Worm (Caenorhabditis elegans) whole organism, young adult: ENCODE data around the gene srh-35.

ENCODE experiments used
- C17E4.6 ChIP-seq: fragments of 200-800 bp; sonication (Bioruptor generic); IDR thresholded peaks from 2 replicates; pipeline ENCODE4 v1.3.6; 2022; ENCODE audit warnings: missing genetic modification reagents, missing genetic modification characterization, missing compliant biosample characterization
- F22D6.2 ChIP-seq: sonication (generic microtip); optimal IDR thresholded peaks from 2 replicates; lab custom pipeline; 2016; ENCODE audit warnings: mild to moderate bottlenecking, missing genetic modification characterization, missing compliant biosample characterization
- F23B12.7 ChIP-seq: sonication (generic microtip); optimal IDR thresholded peaks from 2 replicates; lab custom pipeline; 2017; ENCODE audit warnings: missing genetic modification characterization, mild to moderate bottlenecking, missing compliant biosample characterization, antibody characterized with exemption, moderate library complexity; ENCODE audit not compliant: insufficient read depth
- F39B2.1 ChIP-seq: fragments of 200-800 bp; sonication (Bioruptor generic); IDR thresholded peaks from 2 replicates; pipeline ENCODE4 v1.3.6; 2022; ENCODE audit warnings: missing genetic modification reagents, missing genetic modification characterization, missing compliant biosample characterization
- F52B5.7 ChIP-seq: sonication (generic microtip); optimal IDR thresholded peaks from 2 replicates; lab custom pipeline; 2016; ENCODE audit warnings: mild to moderate bottlenecking, missing genetic modification characterization, missing compliant biosample characterization
- F55B11.4 ChIP-seq: sonication (generic microtip); optimal IDR thresholded peaks from 2 replicates; lab custom pipeline; 2016; ENCODE audit warnings: missing compliant biosample characterization, missing genetic modification characterization, borderline replicate concordance; ENCODE audit not compliant: insufficient read depth
- K12H6.12 ChIP-seq: fragments of 200-800 bp; sonication (Bioruptor generic); optimal IDR thresholded peaks from 2 replicates; lab custom pipeline; 2018; ENCODE audit warnings: mild to moderate bottlenecking, missing genetic modification characterization, missing compliant biosample characterization
- T07F8.4 ChIP-seq: sonication (generic microtip); optimal IDR thresholded peaks from 2 replicates; lab custom pipeline; 2016; ENCODE audit warnings: mild to moderate bottlenecking, missing genetic modification characterization, moderate library complexity, missing compliant biosample characterization
- Y53F4B.3 ChIP-seq: fragments of 200-800 bp; sonication (Bioruptor generic); IDR thresholded peaks from 2 replicates; pipeline ENCODE4 v1.3.6; 2022; ENCODE audit warnings: missing genetic modification reagents, missing genetic modification characterization, missing compliant biosample characterization
- ama-1 ChIP-seq, 3 experiments: fragments of 150-350 bp in 1 of 3; sonication (generic microtip) in 2 of 3; optimal IDR thresholded peaks; 2 replicates each; lab custom pipeline; 2014 to 2018; ENCODE audit warnings: missing biosample characterization in 2 of 3, missing genetic modification characterization in 2 of 3, missing genetic modification reagents in 2 of 3
- attf-5 ChIP-seq: fragments of 200-800 bp; sonication (Bioruptor generic); optimal IDR thresholded peaks from 2 replicates; lab custom pipeline; 2018; ENCODE audit warnings: mild to moderate bottlenecking, missing genetic modification characterization, missing compliant biosample characterization
- bed-2 ChIP-seq: fragments of 200-800 bp; sonication (Bioruptor generic); IDR thresholded peaks from 2 replicates; pipeline ENCODE4 v1.3.6; 2022; ENCODE audit warnings: missing genetic modification reagents, missing genetic modification characterization, missing compliant biosample characterization
- cebp-1 ChIP-seq, 2 experiments: fragments of 200-800 bp in 1 of 2; sonication (Bioruptor generic) in 1 of 2; sonication (generic microtip) in 1 of 2; IDR thresholded peaks in 1 of 2; optimal IDR thresholded peaks in 1 of 2; 2 replicates each; pipeline versions ENCODE4 v1.3.6 to Lab custom; 2017 to 2022; ENCODE audit warnings: missing compliant biosample characterization in 2 of 2, missing genetic modification characterization in 2 of 2, mild to moderate bottlenecking in 1 of 2, missing genetic modification reagents in 1 of 2, moderate library complexity in 1 of 2
- ceh-27 ChIP-seq: fragments of 200-800 bp; sonication (Bioruptor generic); optimal IDR thresholded peaks from 2 replicates; lab custom pipeline; 2018; ENCODE audit warnings: mild to moderate bottlenecking, missing genetic modification characterization, moderate library complexity, missing compliant biosample characterization
- efl-1 ChIP-seq: fragments of 150-350 bp; optimal IDR thresholded peaks from 2 replicates; lab custom pipeline; 2014; ENCODE audit warnings: missing biosample characterization, missing genetic modification reagents, missing genetic modification characterization
- hlh-26 ChIP-seq: fragments of 200-800 bp; sonication (Bioruptor generic); conservative IDR thresholded peaks from 2 replicates; pipeline ENCODE4 v1.3.6; 2022; ENCODE audit warnings: missing genetic modification reagents, missing genetic modification characterization, missing compliant biosample characterization
- hmg-1.2 ChIP-seq: fragments of 200-800 bp; sonication (Bioruptor generic); IDR thresholded peaks from 2 replicates; pipeline ENCODE4 v1.3.6; 2022; ENCODE audit warnings: missing genetic modification reagents, missing genetic modification characterization, missing compliant biosample characterization
- hrde-1 ChIP-seq: sonication (generic microtip); optimal IDR thresholded peaks from 2 replicates; lab custom pipeline; 2016; ENCODE audit warnings: missing genetic modification characterization, mild to moderate bottlenecking, missing compliant biosample characterization, moderate library complexity, missing genotype, missing genetic modification reagents, borderline replicate concordance
- madf-10 ChIP-seq: sonication (generic microtip); optimal IDR thresholded peaks from 2 replicates; lab custom pipeline; 2016; ENCODE audit warnings: mild to moderate bottlenecking, missing genetic modification characterization, missing compliant biosample characterization
- nfya-2 ChIP-seq: fragments of 200-800 bp; sonication (Bioruptor generic); IDR thresholded peaks from 2 replicates; pipeline ENCODE4 v1.3.6; 2022; ENCODE audit warnings: missing genetic modification reagents, missing genetic modification characterization, missing compliant biosample characterization
- nfyb-1 ChIP-seq: fragments of 200-800 bp; sonication (Bioruptor generic); IDR thresholded peaks from 2 replicates; pipeline ENCODE4 v1.3.6; 2022; ENCODE audit warnings: missing genetic modification reagents, missing genetic modification characterization, missing compliant biosample characterization
- nhr-179 ChIP-seq: sonication (generic microtip); optimal IDR thresholded peaks from 2 replicates; lab custom pipeline; 2016; ENCODE audit warnings: mild to moderate bottlenecking, missing genetic modification characterization, missing compliant biosample characterization
- nhr-80 ChIP-seq: sonication (generic microtip); optimal IDR thresholded peaks from 2 replicates; lab custom pipeline; 2016; ENCODE audit warnings: missing genetic modification characterization, missing compliant biosample characterization
- pha-4 ChIP-seq: fragments of 150-350 bp; sonication (generic microtip); optimal IDR thresholded peaks from 2 replicates; lab custom pipeline; 2014; ENCODE audit warnings: missing biosample characterization, missing genetic modification reagents, missing genetic modification characterization
- rpc-1 ChIP-seq, 2 experiments: fragments of 150-350 bp in 1 of 2; sonication (generic microtip) in 1 of 2; optimal IDR thresholded peaks; 2 replicates each; lab custom pipeline; 2014 to 2018; ENCODE audit warnings: missing biosample characterization in 1 of 2, missing genetic modification characterization in 1 of 2, missing genetic modification reagents in 1 of 2, missing genotype in 1 of 2
- sea-2 ChIP-seq: fragments of 200-800 bp; sonication (Bioruptor generic); IDR thresholded peaks from 2 replicates; pipeline ENCODE4 v1.3.6; 2022; ENCODE audit warnings: missing genetic modification characterization, missing compliant biosample characterization
- snpc-3.4 ChIP-seq: sonication (generic microtip); optimal IDR thresholded peaks from 2 replicates; lab custom pipeline; 2017; ENCODE audit warnings: missing genetic modification characterization, mild to moderate bottlenecking, missing compliant biosample characterization, antibody characterized with exemption, moderate library complexity, missing genotype, missing genetic modification reagents
- snpc-4 ChIP-seq, 5 experiments: fragments of 150-350 bp in 1 of 5; sonication (generic microtip) in 4 of 5; optimal IDR thresholded peaks; 2 replicates each; lab custom pipeline; 2014 to 2018; ENCODE audit warnings: missing genetic modification characterization in 5 of 5, missing biosample characterization in 3 of 5, antibody characterized with exemption in 2 of 5, mild to moderate bottlenecking in 2 of 5, missing compliant biosample characterization in 2 of 5, missing genotype in 2 of 5, moderate library complexity in 2 of 5, missing genetic modification reagents in 1 of 5
- somi-1 ChIP-seq: fragments of 200-800 bp; sonication (Bioruptor generic); optimal IDR thresholded peaks from 2 replicates; lab custom pipeline; 2018; ENCODE audit warnings: mild to moderate bottlenecking, missing genetic modification characterization, missing compliant biosample characterization
- unc-62 ChIP-seq: fragments of 150-350 bp; optimal IDR thresholded peaks from 2 replicates; lab custom pipeline; 2014; ENCODE audit warnings: missing biosample characterization, missing genetic modification reagents, missing genetic modification characterization
- ztf-6 ChIP-seq: fragments of 200-800 bp; sonication (Bioruptor generic); IDR thresholded peaks from 2 replicates; pipeline ENCODE4 v1.3.6; 2022; ENCODE audit warnings: missing genetic modification reagents, missing genetic modification characterization, missing compliant biosample characterization

Gene srh-35

DNA sequence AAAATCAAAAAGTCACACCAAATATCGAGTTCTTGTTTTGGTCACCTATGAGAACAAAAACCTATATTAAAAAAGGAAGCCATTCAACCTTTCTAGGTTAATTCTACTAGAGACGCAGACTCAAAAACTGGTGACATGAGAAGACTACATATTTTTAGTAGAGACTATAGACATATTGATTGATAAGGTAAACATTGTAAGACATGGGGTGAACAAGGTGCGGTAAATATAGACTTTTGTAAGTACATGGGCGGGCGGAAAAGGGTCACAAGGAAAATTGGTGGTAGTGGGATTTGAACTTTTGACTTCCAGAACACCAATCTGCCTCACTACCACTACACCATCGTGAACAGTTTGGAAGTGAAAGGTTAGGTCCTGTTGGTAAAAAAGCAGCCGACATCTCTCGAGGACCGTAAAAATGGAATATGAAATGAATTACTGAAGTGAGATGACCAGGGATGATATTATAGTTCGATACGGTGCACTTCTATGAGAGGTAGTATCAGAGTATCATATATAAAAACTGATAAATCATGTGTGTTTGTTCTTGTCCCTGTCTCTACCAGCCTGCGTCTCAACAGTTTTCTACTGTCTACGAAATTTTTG is 35.4 kb upstream of the srh-35 start, which contains the start of gene nhr-212 (continued):
- TF ChIP-seq snpc-4 (GFP tag; optimal IDR thresholded peaks at IDR 0.05; lab: Kevin White, UChicago), result no peak
- TF ChIP-seq snpc-4 (tag; optimal IDR thresholded peaks at IDR 0.05; lab: Kevin White, UChicago), result peak in 2 of 4 experiments; percentile 53 to 77
- TF ChIP-seq nhr-80 (tag; lab: Kevin White, UChicago), result peak; percentile 4
- no peak for TF ChIP-seq sea-2 (GFP tag; lab: Robert Waterston, UW)
- TF ChIP-seq pha-4, result no peak
- TF ChIP-seq snpc-3.4 (tag; lab: Kevin White, UChicago), result no peak
- TF ChIP-seq nfya-2 (GFP tag; lab: Robert Waterston, UW), result no peak
- TF ChIP-seq hmg-1.2, result peak; percentile 11; the same call in 1 of the 2 replicates
- TF ChIP-seq F52B5.7 (tag; lab: Kevin White, UChicago), result no peak
- no peak for TF ChIP-seq ceh-27 (GFP tag; lab: Kevin White, UChicago)
- TF ChIP-seq efl-1 (GFP tag; lab: Kevin White, UChicago), result no peak
- TF ChIP-seq Y53F4B.3 (GFP tag; lab: Robert Waterston, UW), result no peak
- no peak for TF ChIP-seq F22D6.2 (tag; lab: Kevin White, UChicago)
- no peak for TF ChIP-seq ztf-6
- TF ChIP-seq unc-62 (GFP tag; lab: Kevin White, UChicago), result no peak
- no peak for TF ChIP-seq madf-10 (tag; lab: Kevin White, UChicago)
- TF ChIP-seq hrde-1 (tag; lab: Kevin White, UChicago), result no peak
- TF ChIP-seq hlh-26 (GFP tag; lab: Robert Waterston, UW), result no peak
- no peak for TF ChIP-seq somi-1 (GFP tag; lab: Kevin White, UChicago)
- no peak for TF ChIP-seq rpc-1 (optimal IDR thresholded peaks at IDR 0.05; lab: Kevin White, UChicago)
- TF ChIP-seq rpc-1 (tag; optimal IDR thresholded peaks at IDR 0.05; lab: Kevin White, UChicago), result peak; percentile 17
- no peak for TF ChIP-seq attf-5 (GFP tag; lab: Kevin White, UChicago)

DNA sequence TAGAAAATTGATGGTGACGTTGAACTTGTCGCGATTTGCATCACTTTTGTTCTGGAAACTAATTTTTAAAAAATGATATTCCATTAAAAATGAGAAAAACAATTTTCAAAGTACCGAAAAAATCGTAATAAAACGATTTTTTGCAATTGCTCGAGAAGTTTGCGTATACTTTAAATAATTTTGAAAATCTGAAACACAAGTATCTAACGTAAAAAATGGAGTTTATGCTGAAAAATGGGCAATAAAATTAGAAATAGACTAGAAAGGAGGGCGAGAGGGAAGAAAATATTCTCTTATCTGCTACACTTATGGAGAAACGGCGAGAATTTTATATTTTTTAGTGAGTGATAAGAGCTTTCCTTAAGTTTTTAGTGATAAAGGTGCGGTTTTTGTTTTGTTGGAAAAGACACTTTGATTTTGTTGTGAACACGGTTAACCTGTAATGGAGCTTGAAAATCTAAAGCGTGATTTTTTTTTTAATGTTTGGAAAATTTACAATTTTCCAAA is 34.3 kb upstream of the srh-35 start, which contains the start of gene nhr-130:
Gene nhr-130 (minus strand): TSS at position 51 of the 507 bp plus-strand sequence.
- TF ChIP-seq C17E4.6, result no peak
- no peak for TF ChIP-seq F55B11.4 (tag; lab: Kevin White, UChicago)
- TF ChIP-seq nhr-179 (tag; lab: Kevin White, UChicago), result no peak
- TF ChIP-seq nhr-80 (tag; lab: Kevin White, UChicago), result peak; percentile 42
- TF ChIP-seq F52B5.7 (tag; lab: Kevin White, UChicago), result no peak
- no peak for TF ChIP-seq T07F8.4 (tag; lab: Kevin White, UChicago)
- TF ChIP-seq ama-1 (optimal IDR thresholded peaks at IDR 0.05; lab: Kevin White, UChicago), result no peak
- TF ChIP-seq ama-1 (GFP tag; optimal IDR thresholded peaks at IDR 0.05; lab: Kevin White, UChicago), result no peak
- TF ChIP-seq F22D6.2 (tag; lab: Kevin White, UChicago), result no peak

DNA sequence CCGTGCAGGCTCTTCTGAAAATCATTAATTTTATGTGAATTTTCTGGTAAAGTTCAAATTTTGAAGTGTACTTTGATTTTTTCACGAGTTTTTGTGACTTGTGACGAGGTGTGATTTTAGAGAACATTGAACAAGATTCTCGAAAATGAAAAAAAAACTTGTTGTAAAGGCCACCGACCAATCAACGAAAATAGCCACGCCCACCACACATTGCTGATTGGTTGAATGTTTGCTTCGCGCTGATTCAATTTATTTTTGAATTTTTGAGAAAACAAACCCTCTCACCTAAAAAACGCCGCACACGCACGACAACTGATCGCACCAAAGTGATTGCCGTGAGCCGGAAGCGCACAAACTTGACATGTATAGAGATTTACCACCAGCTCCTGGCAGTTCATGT is 33.8 kb upstream of the srh-35 start:
- no peak for TF ChIP-seq F39B2.1
- peak; percentile 91 for TF ChIP-seq nfyb-1

DNA sequence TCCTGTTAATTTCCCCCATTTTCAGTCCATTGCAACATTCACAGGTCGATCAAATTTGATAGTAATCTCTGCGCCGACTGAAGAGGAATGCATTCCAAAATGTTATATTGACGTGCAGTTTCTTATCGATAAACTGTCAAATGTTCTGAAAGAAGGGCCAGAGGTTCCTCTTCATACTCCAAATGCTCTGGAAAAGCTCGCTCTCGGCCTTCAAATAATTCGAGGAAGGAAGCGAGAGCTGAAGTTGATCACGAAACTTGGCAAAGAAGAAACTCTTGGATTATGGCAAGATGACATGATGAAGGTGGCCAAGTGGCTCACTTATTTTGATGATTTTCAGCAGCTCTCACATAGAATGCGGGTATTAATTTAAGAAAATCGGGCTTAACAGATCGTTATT is 30.0 kb upstream of the srh-35 start:
- no peak for TF ChIP-seq F23B12.7 (tag; lab: Kevin White, UChicago)
- TF ChIP-seq nhr-80 (tag; lab: Kevin White, UChicago), result peak; percentile 30

DNA sequence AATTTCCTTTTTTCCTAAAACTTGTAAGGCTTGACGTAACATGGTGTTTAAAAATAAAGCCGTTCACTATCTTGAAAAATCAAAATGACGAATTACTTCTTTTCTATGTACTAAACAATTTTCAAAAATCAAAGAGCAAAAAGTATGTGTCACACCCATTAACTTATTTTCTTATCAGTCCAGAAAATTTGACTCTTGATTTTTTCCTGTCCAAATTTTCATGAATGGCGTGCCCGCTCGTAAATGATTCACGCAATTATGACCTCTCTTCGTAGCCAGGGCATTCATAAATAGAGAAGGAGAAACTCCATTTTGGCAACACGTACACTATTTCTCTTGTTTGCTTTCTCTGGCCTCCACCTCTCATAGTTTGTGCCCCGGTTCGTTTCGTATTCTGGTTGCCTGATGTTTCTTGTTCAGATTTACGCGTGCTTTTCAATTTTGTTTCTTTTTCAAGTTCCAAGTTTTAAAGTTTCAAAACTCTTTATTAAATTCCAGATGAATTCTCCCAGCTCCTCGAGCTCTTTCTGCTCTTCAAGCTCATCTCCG is 28.7 kb upstream of the srh-35 start, which contains the start of gene nhr-55:
Gene nhr-55 (plus strand): TSS at position 499 of the 549 bp plus-strand sequence.
- TF ChIP-seq nhr-80 (tag; lab: Kevin White, UChicago) (peak; percentile 63), K12H6.12 (tag; lab: Kevin White, UChicago) (no peak), bed-2 (no peak), cebp-1 (GFP tag; IDR thresholded peaks at IDR 0.05; lab: Robert Waterston, UW) (no peak), cebp-1 (tag; optimal IDR thresholded peaks at IDR 0.05; lab: Kevin White, UChicago) (peak; percentile 3)
